Worm (Caenorhabditis elegans) whole organism, L1 larva: Measurements from ENCODE around the gene cTel54X.2.

Source experiments
- C04F5.9 ChIP-seq: sonication (generic microtip); optimal IDR thresholded peaks from 2 replicates; lab custom pipeline; 2016; ENCODE audit warnings: missing genetic modification characterization, missing compliant biosample characterization
- C16A3.4 ChIP-seq: fragments of 150-350 bp; optimal IDR thresholded peaks from 2 replicates; lab custom pipeline; 2014; ENCODE audit warnings: missing biosample characterization, missing genetic modification characterization
- C34B4.2 ChIP-seq: sonication (generic microtip); optimal IDR thresholded peaks from 2 replicates; lab custom pipeline; 2017; ENCODE audit warnings: mild to moderate bottlenecking, missing genetic modification characterization, missing compliant biosample characterization
- aha-1 ChIP-seq: fragments of 150-350 bp; optimal IDR thresholded peaks from 2 replicates; lab custom pipeline; 2014; ENCODE audit warnings: missing biosample characterization, missing genetic modification characterization
- alr-1 ChIP-seq: fragments of 200-800 bp; sonication (Bioruptor generic); optimal IDR thresholded peaks from 2 replicates; lab custom pipeline; 2018; ENCODE audit warnings: borderline replicate concordance, mild to moderate bottlenecking, missing genetic modification characterization, missing compliant biosample characterization
- blmp-1 ChIP-seq: fragments of 150-350 bp; optimal IDR thresholded peaks from 2 replicates; lab custom pipeline; 2014; ENCODE audit warnings: missing biosample characterization, missing genetic modification characterization
- ceh-88 ChIP-seq: fragments of 200-800 bp; sonication (Bioruptor generic); IDR thresholded peaks from 2 replicates; pipeline ENCODE4 v1.3.6; 2022; ENCODE audit warnings: missing genetic modification characterization, missing compliant biosample characterization
- ceh-90 ChIP-seq: sonication (generic microtip); optimal IDR thresholded peaks from 2 replicates; lab custom pipeline; 2016; ENCODE audit warnings: missing genetic modification characterization, missing compliant biosample characterization
- dpl-1 ChIP-seq, 3 experiments: fragments of 150-350 bp in 2 of 3; sonication (generic microtip) in 1 of 3; optimal IDR thresholded peaks; 2 replicates each; lab custom pipeline; 2014 to 2017; ENCODE audit warnings: missing biosample characterization in 3 of 3, missing genetic modification characterization in 3 of 3, missing genetic modification reagents in 3 of 3
- efl-3 ChIP-seq: fragments of 200-800 bp; sonication (Bioruptor generic); optimal IDR thresholded peaks from 2 replicates; lab custom pipeline; 2018; ENCODE audit warnings: mild to moderate bottlenecking, missing genetic modification characterization, missing compliant biosample characterization
- egl-13 ChIP-seq: sonication (generic microtip); optimal IDR thresholded peaks from 2 replicates; lab custom pipeline; 2016; ENCODE audit warnings: missing genotype, missing genetic modification reagents, missing genetic modification characterization, missing compliant biosample characterization
- egl-27 ChIP-seq, 2 experiments: fragments of 150-350 bp in 1 of 2; sonication (generic microtip); optimal IDR thresholded peaks; 3 replicates each; lab custom pipeline; 2017 to 2018; ENCODE audit warnings: missing biosample characterization in 2 of 2, missing genetic modification characterization in 2 of 2, missing genetic modification reagents in 2 of 2
- elt-2 ChIP-seq: sonication (generic microtip); optimal IDR thresholded peaks from 2 replicates; lab custom pipeline; 2016; ENCODE audit warnings: missing genetic modification characterization, mild to moderate bottlenecking, inconsistent platforms, missing compliant biosample characterization, missing genetic modification reagents
- fkh-10 ChIP-seq: sonication (generic microtip); optimal IDR thresholded peaks from 2 replicates; lab custom pipeline; 2017; ENCODE audit warnings: missing biosample characterization, missing genetic modification reagents, missing genetic modification characterization
- fkh-8 ChIP-seq: sonication (generic microtip); optimal IDR thresholded peaks from 2 replicates; lab custom pipeline; 2016; ENCODE audit warnings: mild to moderate bottlenecking, missing genetic modification characterization, missing compliant biosample characterization
- hlh-17 ChIP-seq: fragments of 200-800 bp; sonication (Bioruptor generic); optimal IDR thresholded peaks from 2 replicates; lab custom pipeline; 2018; ENCODE audit warnings: missing genetic modification characterization, mild to moderate bottlenecking, missing compliant biosample characterization, moderate library complexity, borderline replicate concordance
- hlh-4 ChIP-seq: sonication (generic microtip); optimal IDR thresholded peaks from 2 replicates; lab custom pipeline; 2016; ENCODE audit warnings: mild to moderate bottlenecking, missing genetic modification characterization, missing compliant biosample characterization
- irx-1 ChIP-seq: sonication (generic microtip); optimal IDR thresholded peaks from 2 replicates; lab custom pipeline; 2016; ENCODE audit warnings: missing genetic modification characterization, missing compliant biosample characterization
- isw-1 ChIP-seq: fragments of 200-800 bp; sonication (Bioruptor generic); IDR thresholded peaks from 2 replicates; pipeline ENCODE4 v1.3.6; 2022; ENCODE audit warnings: missing genetic modification characterization, missing compliant biosample characterization
- lin-15B ChIP-seq: fragments of 150-350 bp; sonication (generic microtip); optimal IDR thresholded peaks from 3 replicates; lab custom pipeline; 2014; ENCODE audit warnings: missing biosample characterization, missing genetic modification characterization
- lir-3 ChIP-seq: sonication (generic microtip); optimal IDR thresholded peaks from 2 replicates; lab custom pipeline; 2016; ENCODE audit warnings: mild to moderate bottlenecking, missing genetic modification characterization, moderate library complexity, missing compliant biosample characterization; ENCODE audit not compliant: poor library complexity
- lsy-2 ChIP-seq, 2 experiments: fragments of 150-350 bp; optimal IDR thresholded peaks; 2 replicates each; lab custom pipeline; 2014; ENCODE audit warnings: missing biosample characterization in 2 of 2, missing genetic modification characterization in 2 of 2
- mab-9 ChIP-seq: fragments of 200-800 bp; sonication (Bioruptor generic); IDR thresholded peaks from 2 replicates; pipeline ENCODE4 v1.3.6; 2022; ENCODE audit warnings: missing genetic modification reagents, missing genetic modification characterization, missing compliant biosample characterization
- mdl-1 ChIP-seq, 2 experiments: fragments of 150-350 bp; optimal IDR thresholded peaks; 2 replicates each; lab custom pipeline; 2014 to 2017; ENCODE audit warnings: missing biosample characterization in 2 of 2, missing genetic modification characterization in 2 of 2, inconsistent platforms in 1 of 2
- mep-1 ChIP-seq: fragments of 150-350 bp; optimal IDR thresholded peaks from 2 replicates; lab custom pipeline; 2014; ENCODE audit warnings: missing biosample characterization, missing genetic modification characterization
- nhr-11 ChIP-seq: fragments of 150-350 bp; optimal IDR thresholded peaks from 2 replicates; lab custom pipeline; 2014; ENCODE audit warnings: missing biosample characterization, missing genetic modification characterization
- nhr-12 ChIP-seq: sonication (generic microtip); optimal IDR thresholded peaks from 2 replicates; lab custom pipeline; 2017; ENCODE audit warnings: missing biosample characterization, missing genetic modification characterization
- nhr-237 ChIP-seq: fragments of 150-350 bp; optimal IDR thresholded peaks from 2 replicates; lab custom pipeline; 2014; ENCODE audit warnings: missing biosample characterization, missing genetic modification characterization
- nhr-28 ChIP-seq: fragments of 150-350 bp; optimal IDR thresholded peaks from 2 replicates; lab custom pipeline; 2014; ENCODE audit warnings: missing biosample characterization, missing genetic modification characterization
- nhr-47 ChIP-seq: sonication (generic microtip); optimal IDR thresholded peaks from 2 replicates; lab custom pipeline; 2016; ENCODE audit warnings: mild to moderate bottlenecking, missing genetic modification characterization, moderate library complexity, missing compliant biosample characterization
- nhr-76 ChIP-seq: sonication (generic microtip); optimal IDR thresholded peaks from 2 replicates; lab custom pipeline; 2017; ENCODE audit warnings: missing biosample characterization, missing genetic modification characterization
- nhr-77 ChIP-seq: fragments of 150-350 bp; optimal IDR thresholded peaks from 2 replicates; lab custom pipeline; 2014; ENCODE audit warnings: missing biosample characterization, missing genetic modification characterization
- nhr-84 ChIP-seq: sonication (generic microtip); optimal IDR thresholded peaks from 2 replicates; lab custom pipeline; 2017; ENCODE audit warnings: missing biosample characterization, missing genetic modification characterization
- nhr-85 ChIP-seq: sonication (generic microtip); peaks from one replicate; lab custom pipeline; 2016; ENCODE audit warnings: missing genetic modification characterization, inconsistent platforms, missing compliant biosample characterization
- nhr-90 ChIP-seq: sonication (generic microtip); optimal IDR thresholded peaks from 2 replicates; lab custom pipeline; 2016; ENCODE audit warnings: mild to moderate bottlenecking, missing genetic modification characterization, missing compliant biosample characterization; ENCODE audit not compliant: poor library complexity
- pag-3 ChIP-seq: sonication (generic microtip); optimal IDR thresholded peaks from 2 replicates; lab custom pipeline; 2017; ENCODE audit warnings: missing genetic modification characterization, mild to moderate bottlenecking, missing compliant biosample characterization, antibody characterized with exemption, borderline replicate concordance; ENCODE audit not compliant: insufficient read depth
- pax-3 ChIP-seq: fragments of 200-800 bp; sonication (Bioruptor generic); optimal IDR thresholded peaks from 2 replicates; lab custom pipeline; 2018; ENCODE audit warnings: mild to moderate bottlenecking, missing genetic modification characterization, moderate library complexity, missing compliant biosample characterization
- pqm-1 ChIP-seq: sonication (generic microtip); optimal IDR thresholded peaks from 3 replicates; lab custom pipeline; 2017; ENCODE audit warnings: missing biosample characterization, missing genetic modification characterization
- rnt-1 ChIP-seq: sonication (generic microtip); optimal IDR thresholded peaks from 2 replicates; lab custom pipeline; 2016; ENCODE audit warnings: mild to moderate bottlenecking, missing genetic modification characterization, moderate library complexity, missing compliant biosample characterization
- snpc-4 ChIP-seq: fragments of 150-350 bp; optimal IDR thresholded peaks from 2 replicates; lab custom pipeline; 2014; ENCODE audit warnings: missing biosample characterization, missing genetic modification characterization
- snu-23 ChIP-seq: sonication (generic microtip); optimal IDR thresholded peaks from 2 replicates; lab custom pipeline; 2016; ENCODE audit warnings: missing genetic modification characterization, missing compliant biosample characterization
- sptf-1 ChIP-seq: fragments of 150-350 bp; optimal IDR thresholded peaks from 2 replicates; lab custom pipeline; 2014; ENCODE audit warnings: missing biosample characterization, missing genetic modification characterization
- sup-37 ChIP-seq: fragments of 200-800 bp; sonication (Bioruptor generic); optimal IDR thresholded peaks from 2 replicates; lab custom pipeline; 2018; ENCODE audit warnings: mild to moderate bottlenecking, missing genetic modification characterization, missing compliant biosample characterization
- tbx-2 ChIP-seq: sonication (generic microtip); optimal IDR thresholded peaks from 2 replicates; lab custom pipeline; 2016; ENCODE audit warnings: missing genetic modification characterization, missing compliant biosample characterization
- tlp-1 ChIP-seq: fragments of 150-350 bp; optimal IDR thresholded peaks from 2 replicates; lab custom pipeline; 2014; ENCODE audit warnings: missing biosample characterization, missing genetic modification characterization
- unc-130 ChIP-seq: fragments of 150-350 bp; optimal IDR thresholded peaks from 2 replicates; lab custom pipeline; 2017; ENCODE audit warnings: missing biosample characterization, missing genetic modification characterization, inconsistent platforms
- unc-30 ChIP-seq: sonication (generic microtip); optimal IDR thresholded peaks from 2 replicates; lab custom pipeline; 2017; ENCODE audit warnings: missing biosample characterization, missing genetic modification characterization
- unc-62 ChIP-seq: fragments of 150-350 bp; optimal IDR thresholded peaks from 2 replicates; lab custom pipeline; 2014; ENCODE audit warnings: missing biosample characterization, missing genetic modification reagents, missing genetic modification characterization
- unc-86 ChIP-seq: sonication (generic microtip); optimal IDR thresholded peaks from 2 replicates; lab custom pipeline; 2016; ENCODE audit warnings: missing genetic modification characterization, missing compliant biosample characterization
- xbp-1 ChIP-seq: sonication (generic microtip); optimal IDR thresholded peaks from 2 replicates; lab custom pipeline; 2016; ENCODE audit warnings: missing genetic modification characterization, missing compliant biosample characterization
- zag-1 ChIP-seq: fragments of 150-350 bp; optimal IDR thresholded peaks from 2 replicates; lab custom pipeline; 2014; ENCODE audit warnings: missing biosample characterization, missing genetic modification characterization
- zip-4 ChIP-seq: fragments of 200-800 bp; sonication (Bioruptor generic); optimal IDR thresholded peaks from 2 replicates; lab custom pipeline; 2018; ENCODE audit warnings: mild to moderate bottlenecking, missing genetic modification characterization, moderate library complexity, missing compliant biosample characterization
- ztf-4 ChIP-seq: fragments of 150-350 bp; optimal IDR thresholded peaks from 2 replicates; lab custom pipeline; 2014; ENCODE audit warnings: missing biosample characterization, missing genetic modification characterization

Gene cTel54X.2

DNA sequence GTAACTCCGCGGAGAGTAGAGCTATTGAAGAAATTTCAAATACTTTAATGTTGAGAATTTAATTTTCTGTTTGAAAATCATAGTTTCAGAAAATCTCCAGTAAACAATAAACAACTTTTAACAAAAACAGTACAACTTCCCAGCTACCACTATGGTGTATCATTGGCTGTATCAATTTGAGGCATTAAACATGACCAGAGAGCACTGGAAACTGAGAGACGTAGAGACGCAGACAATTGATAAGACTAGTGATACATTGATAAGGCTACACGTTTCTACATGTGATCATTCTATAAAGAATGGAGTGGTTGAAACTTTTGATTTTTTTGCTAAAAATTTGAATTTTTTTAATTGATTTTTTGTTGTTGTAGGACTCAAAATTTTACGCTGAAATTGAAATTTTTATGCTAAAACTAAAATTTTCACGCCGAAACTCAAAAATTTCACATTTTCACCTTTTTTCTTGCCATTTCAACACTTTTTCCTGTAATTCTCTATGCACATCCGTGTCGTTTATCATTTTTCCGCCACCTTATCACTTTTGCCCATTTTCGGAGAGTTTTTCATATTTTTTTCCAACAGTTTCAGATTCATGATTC is 12.2 kb downstream of the cTel54X.2 start, which contains the start of gene H10E21.1 (continued):
- TF ChIP-seq rnt-1 (tag; lab: Kevin White, UChicago), result no peak
- no peak for TF ChIP-seq pqm-1 (tag; lab: Kevin White, UChicago)
- TF ChIP-seq lin-15B (tag; lab: Kevin White, UChicago), result no peak
- TF ChIP-seq pag-3 (tag; lab: Kevin White, UChicago), result no peak
- peak; percentile 9 for TF ChIP-seq nhr-90 (tag; lab: Kevin White, UChicago)
- TF ChIP-seq nhr-237, result no peak
- TF ChIP-seq ceh-88 (GFP tag; lab: Robert Waterston, UW), result no peak
- peak; percentile 5 for TF ChIP-seq C16A3.4 (tag; lab: Kevin White, UChicago)
- no peak for TF ChIP-seq alr-1
- no peak for TF ChIP-seq C34B4.2
- TF ChIP-seq nhr-84, result no peak
- no peak for TF ChIP-seq snpc-4 (tag; lab: Kevin White, UChicago)
- TF ChIP-seq unc-86 (tag; lab: Kevin White, UChicago), result no peak
- no peak for TF ChIP-seq nhr-47
- no peak for TF ChIP-seq unc-62 (GFP tag; lab: Kevin White, UChicago)
- no peak for TF ChIP-seq hlh-4 (tag; lab: Kevin White, UChicago)
- no peak for TF ChIP-seq nhr-85 (tag; lab: Kevin White, UChicago)
- peak in 1 of 2 experiments; percentile 32 for TF ChIP-seq mdl-1 (tag; optimal IDR thresholded peaks at IDR 0.05; lab: Kevin White, UChicago)
- TF ChIP-seq aha-1 (tag; lab: Kevin White, UChicago), result no peak
- no peak for TF ChIP-seq lir-3
- TF ChIP-seq tlp-1 (tag; lab: Kevin White, UChicago), result peak; percentile 53
- TF ChIP-seq ceh-90 (tag; lab: Kevin White, UChicago), result no peak
- TF ChIP-seq ztf-4 (tag; lab: Kevin White, UChicago), result no peak
- no peak for TF ChIP-seq nhr-77
- TF ChIP-seq xbp-1 (tag; lab: Kevin White, UChicago), result no peak
- TF ChIP-seq sptf-1 (tag; lab: Kevin White, UChicago), result no peak
- no peak for TF ChIP-seq nhr-28 (tag; lab: Kevin White, UChicago)
- no peak for TF ChIP-seq nhr-76
- no peak for TF ChIP-seq fkh-10
- no peak for TF ChIP-seq nhr-11 (tag; lab: Kevin White, UChicago)
- no peak for TF ChIP-seq irx-1
- TF ChIP-seq C04F5.9 (tag; lab: Kevin White, UChicago), result no peak
- no peak for TF ChIP-seq hlh-17 (GFP tag; lab: Kevin White, UChicago)
- no peak for TF ChIP-seq dpl-1 (GFP tag; optimal IDR thresholded peaks at IDR 0.05; lab: Kevin White, UChicago)
- TF ChIP-seq nhr-12 (tag; lab: Kevin White, UChicago), result no peak
- TF ChIP-seq mep-1 (tag; lab: Kevin White, UChicago), result no peak
- TF ChIP-seq sup-37 (GFP tag; lab: Kevin White, UChicago), result no peak
- no peak for TF ChIP-seq mab-9
- no peak for TF ChIP-seq zag-1 (tag; lab: Kevin White, UChicago)
- no peak for TF ChIP-seq unc-130 (tag; lab: Kevin White, UChicago)
- TF ChIP-seq isw-1 (GFP tag; lab: Robert Waterston, UW), result no peak
- TF ChIP-seq egl-13 (tag; lab: Kevin White, UChicago), result no peak
- no peak for TF ChIP-seq snu-23
- no peak for TF ChIP-seq unc-30
- peak; percentile 48 for TF ChIP-seq blmp-1 (tag; lab: Kevin White, UChicago)
- no peak for TF ChIP-seq egl-27 (tag; optimal IDR thresholded peaks at IDR 0.05; lab: Kevin White, UChicago)
- peak; percentile 89 for TF ChIP-seq elt-2 (tag; lab: Kevin White, UChicago)
- no peak for TF ChIP-seq fkh-8 (tag; lab: Kevin White, UChicago)
- TF ChIP-seq lsy-2 (tag; optimal IDR thresholded peaks at IDR 0.05; lab: Kevin White, UChicago), result peak in 1 of 2 experiments; percentile 4
- TF ChIP-seq pax-3 (tag; lab: Kevin White, UChicago), result no peak
- TF ChIP-seq efl-3, result no peak
- TF ChIP-seq zip-4 (GFP tag; lab: Kevin White, UChicago), result no peak
- TF ChIP-seq tbx-2, result no peak
